Worm (Caenorhabditis elegans) whole organism, mixed stage, embryonic: ENCODE data around the gene F59B2.3.

Source experiments
- ceh-43 ChIP-seq: fragments of 200-800 bp; sonication (Bioruptor generic); optimal IDR thresholded peaks from 2 replicates; lab custom pipeline; 2018; ENCODE audit warnings: mild to moderate bottlenecking, missing genetic modification characterization, moderate library complexity, missing compliant biosample characterization
- ces-1 ChIP-seq: fragments of 150-350 bp; optimal IDR thresholded peaks from 2 replicates; lab custom pipeline; 2014; ENCODE audit warnings: missing biosample characterization, missing genetic modification reagents, missing genetic modification characterization
- mep-1 ChIP-seq: fragments of 150-350 bp; optimal IDR thresholded peaks from 2 replicates; lab custom pipeline; 2017; ENCODE audit warnings: missing biosample characterization, missing genetic modification reagents, missing genetic modification characterization, inconsistent platforms
- pha-4 ChIP-seq: fragments of 150-350 bp; optimal IDR thresholded peaks from 2 replicates; lab custom pipeline; 2018; ENCODE audit warnings: missing biosample characterization, missing genetic modification reagents, missing genetic modification characterization

- TF ChIP-seq ceh-43 (GFP tag; lab: Kevin White, UChicago) (no peak), pha-4 (tag; lab: Kevin White, UChicago) (no peak), ces-1 (no peak), mep-1 (tag; lab: Kevin White, UChicago) (no peak)
These were observed 25.7 kb downstream of the F59B2.3 start, which contains the start of gene R08D7.5 for ce11 chrIII:8973826-8974225.
